Worm (Caenorhabditis elegans) whole organism, mixed stage, embryonic: ENCODE results near the gene Y22D7AR.14.

Experiments used
- elt-1 ChIP-seq: sonication (generic microtip); optimal IDR thresholded peaks from 2 replicates; lab custom pipeline; 2017; ENCODE audit warnings: missing genetic modification characterization, mild to moderate bottlenecking, missing compliant biosample characterization, antibody characterized with exemption, moderate library complexity, borderline replicate concordance; ENCODE audit not compliant: insufficient read depth
- hlh-1 ChIP-seq: fragments of 150-350 bp; optimal IDR thresholded peaks from 2 replicates; lab custom pipeline; 2014; ENCODE audit warnings: missing biosample characterization, missing genetic modification reagents, missing genetic modification characterization
- lsy-2 ChIP-seq: fragments of 150-350 bp; optimal IDR thresholded peaks from 2 replicates; lab custom pipeline; 2014; ENCODE audit warnings: missing biosample characterization, missing genetic modification characterization
- nhr-28 ChIP-seq: fragments of 150-350 bp; optimal IDR thresholded peaks from 2 replicates; lab custom pipeline; 2014; ENCODE audit warnings: missing biosample characterization, missing genetic modification characterization
- pha-4 ChIP-seq: fragments of 150-350 bp; optimal IDR thresholded peaks from 2 replicates; lab custom pipeline; 2018; ENCODE audit warnings: missing biosample characterization, missing genetic modification reagents, missing genetic modification characterization
- snpc-4 ChIP-seq: fragments of 150-350 bp; optimal IDR thresholded peaks from 2 replicates; lab custom pipeline; 2014; ENCODE audit warnings: missing biosample characterization, missing genetic modification characterization
- unc-62 ChIP-seq: fragments of 150-350 bp; optimal IDR thresholded peaks from 2 replicates; lab custom pipeline; 2014; ENCODE audit warnings: missing biosample characterization, missing genetic modification reagents, missing genetic modification characterization

DNA sequence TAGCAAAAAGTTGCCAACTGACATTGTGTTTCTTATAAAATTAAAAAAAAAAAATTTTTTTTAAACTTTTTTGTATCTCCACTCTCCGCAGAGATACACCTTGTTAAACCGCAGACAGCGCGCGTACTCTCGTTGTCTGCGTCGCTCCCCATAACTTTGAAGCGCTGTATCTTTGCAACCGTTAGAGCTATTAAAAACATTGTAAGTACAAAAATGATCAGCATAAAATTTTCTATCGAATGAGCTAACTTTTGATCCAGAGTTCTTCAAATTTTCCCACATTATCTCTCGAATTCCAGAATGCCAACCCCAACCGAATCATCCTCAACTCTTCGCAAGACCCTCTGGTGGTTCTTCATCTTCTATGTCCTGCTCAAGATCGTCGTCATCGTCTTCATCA lies 37.6 kb downstream of the Y22D7AR.14 start, which contains the start of gene Y22D7AL.1:
- TF ChIP-seq nhr-28 (tag; lab: Kevin White, UChicago) (no peak), snpc-4 (tag; lab: Kevin White, UChicago) (no peak), pha-4 (no peak), lsy-2 (tag; lab: Kevin White, UChicago) (no peak), elt-1 (no peak), hlh-1 (tag; lab: Kevin White, UChicago) (no peak), unc-62 (no peak)
